Worm (Caenorhabditis elegans) whole organism, L1 larva: ENCODE results near the gene puf-8.

Experiments used
- C16A3.4 ChIP-seq: fragments of 150-350 bp; optimal IDR thresholded peaks from 2 replicates; lab custom pipeline; 2014; ENCODE audit warnings: missing biosample characterization, missing genetic modification characterization
- aha-1 ChIP-seq: fragments of 150-350 bp; optimal IDR thresholded peaks from 2 replicates; lab custom pipeline; 2014; ENCODE audit warnings: missing biosample characterization, missing genetic modification characterization
- blmp-1 ChIP-seq: fragments of 150-350 bp; optimal IDR thresholded peaks from 2 replicates; lab custom pipeline; 2014; ENCODE audit warnings: missing biosample characterization, missing genetic modification characterization
- ceh-63 ChIP-seq: fragments of 200-800 bp; sonication (Bioruptor generic); optimal IDR thresholded peaks from 2 replicates; lab custom pipeline; 2018; ENCODE audit warnings: mild to moderate bottlenecking, missing genetic modification characterization, missing compliant biosample characterization
- ceh-8 ChIP-seq: fragments of 200-800 bp; sonication (Bioruptor generic); optimal IDR thresholded peaks from 2 replicates; lab custom pipeline; 2018; ENCODE audit warnings: mild to moderate bottlenecking, missing genetic modification characterization, moderate library complexity, missing compliant biosample characterization
- ceh-88 ChIP-seq: fragments of 200-800 bp; sonication (Bioruptor generic); IDR thresholded peaks from 2 replicates; pipeline ENCODE4 v1.3.6; 2022; ENCODE audit warnings: missing genetic modification characterization, missing compliant biosample characterization
- ceh-90 ChIP-seq: sonication (generic microtip); optimal IDR thresholded peaks from 2 replicates; lab custom pipeline; 2016; ENCODE audit warnings: missing genetic modification characterization, missing compliant biosample characterization
- ces-1 ChIP-seq: fragments of 150-350 bp; optimal IDR thresholded peaks from 2 replicates; lab custom pipeline; 2014; ENCODE audit warnings: missing biosample characterization, missing genetic modification reagents, missing genetic modification characterization
- dpl-1 ChIP-seq, 3 experiments: fragments of 150-350 bp in 2 of 3; sonication (generic microtip) in 1 of 3; optimal IDR thresholded peaks; 2 replicates each; lab custom pipeline; 2014 to 2017; ENCODE audit warnings: missing biosample characterization in 3 of 3, missing genetic modification characterization in 3 of 3, missing genetic modification reagents in 3 of 3
- efl-3 ChIP-seq: fragments of 200-800 bp; sonication (Bioruptor generic); optimal IDR thresholded peaks from 2 replicates; lab custom pipeline; 2018; ENCODE audit warnings: mild to moderate bottlenecking, missing genetic modification characterization, missing compliant biosample characterization
- egl-27 ChIP-seq, 2 experiments: fragments of 150-350 bp in 1 of 2; sonication (generic microtip); optimal IDR thresholded peaks; 3 replicates each; lab custom pipeline; 2017 to 2018; ENCODE audit warnings: missing biosample characterization in 2 of 2, missing genetic modification characterization in 2 of 2, missing genetic modification reagents in 2 of 2
- elt-2 ChIP-seq: sonication (generic microtip); optimal IDR thresholded peaks from 2 replicates; lab custom pipeline; 2016; ENCODE audit warnings: missing genetic modification characterization, mild to moderate bottlenecking, inconsistent platforms, missing compliant biosample characterization, missing genetic modification reagents
- elt-3 ChIP-seq, 6 experiments: fragments of 150-350 bp in 1 of 6; sonication (generic microtip); optimal IDR thresholded peaks; 2 replicates each; lab custom pipeline; 2017 to 2018; ENCODE audit warnings: missing biosample characterization in 6 of 6, missing genetic modification characterization in 6 of 6, inconsistent platforms in 1 of 6
- ets-5 ChIP-seq: fragments of 200-800 bp; sonication (Bioruptor generic); IDR thresholded peaks from 2 replicates; pipeline ENCODE4 v1.3.6; 2022; ENCODE audit warnings: missing genetic modification characterization, missing compliant biosample characterization
- fkh-10 ChIP-seq: sonication (generic microtip); optimal IDR thresholded peaks from 2 replicates; lab custom pipeline; 2017; ENCODE audit warnings: missing biosample characterization, missing genetic modification reagents, missing genetic modification characterization
- hpl-2 ChIP-seq: fragments of 150-350 bp; optimal IDR thresholded peaks from 2 replicates; lab custom pipeline; 2014; ENCODE audit warnings: missing biosample characterization, missing genetic modification reagents, missing genetic modification characterization
- irx-1 ChIP-seq: sonication (generic microtip); optimal IDR thresholded peaks from 2 replicates; lab custom pipeline; 2016; ENCODE audit warnings: missing genetic modification characterization, missing compliant biosample characterization
- lin-13 ChIP-seq: fragments of 150-350 bp; optimal IDR thresholded peaks from 2 replicates; lab custom pipeline; 2014; ENCODE audit warnings: missing biosample characterization, missing genetic modification reagents, missing genetic modification characterization
- lin-14 ChIP-seq: fragments of 200-800 bp; sonication (Bioruptor generic); optimal IDR thresholded peaks from 2 replicates; lab custom pipeline; 2018; ENCODE audit warnings: mild to moderate bottlenecking, missing genetic modification characterization, moderate library complexity, missing compliant biosample characterization
- lin-15B ChIP-seq: fragments of 150-350 bp; sonication (generic microtip); optimal IDR thresholded peaks from 3 replicates; lab custom pipeline; 2014; ENCODE audit warnings: missing biosample characterization, missing genetic modification characterization
- lin-35 ChIP-seq, 2 experiments: fragments of 150-350 bp; optimal IDR thresholded peaks; 2 replicates each; lab custom pipeline; 2014; ENCODE audit warnings: missing biosample characterization in 2 of 2, missing genetic modification characterization in 2 of 2, missing genetic modification reagents in 2 of 2
- lir-3 ChIP-seq: sonication (generic microtip); optimal IDR thresholded peaks from 2 replicates; lab custom pipeline; 2016; ENCODE audit warnings: mild to moderate bottlenecking, missing genetic modification characterization, moderate library complexity, missing compliant biosample characterization; ENCODE audit not compliant: poor library complexity
- mab-9 ChIP-seq: fragments of 200-800 bp; sonication (Bioruptor generic); IDR thresholded peaks from 2 replicates; pipeline ENCODE4 v1.3.6; 2022; ENCODE audit warnings: missing genetic modification reagents, missing genetic modification characterization, missing compliant biosample characterization
- mdl-1 ChIP-seq, 2 experiments: fragments of 150-350 bp; optimal IDR thresholded peaks; 2 replicates each; lab custom pipeline; 2014 to 2017; ENCODE audit warnings: missing biosample characterization in 2 of 2, missing genetic modification characterization in 2 of 2, inconsistent platforms in 1 of 2
- nhr-11 ChIP-seq: fragments of 150-350 bp; optimal IDR thresholded peaks from 2 replicates; lab custom pipeline; 2014; ENCODE audit warnings: missing biosample characterization, missing genetic modification characterization
- nhr-12 ChIP-seq: sonication (generic microtip); optimal IDR thresholded peaks from 2 replicates; lab custom pipeline; 2017; ENCODE audit warnings: missing biosample characterization, missing genetic modification characterization
- nhr-19 ChIP-seq: fragments of 200-800 bp; sonication (Bioruptor generic); conservative IDR thresholded peaks from 2 replicates; pipeline ENCODE4 v1.3.6; 2022; ENCODE audit warnings: missing genetic modification characterization, missing compliant biosample characterization
- nhr-20 ChIP-seq: sonication (generic microtip); optimal IDR thresholded peaks from 2 replicates; lab custom pipeline; 2016; ENCODE audit warnings: mild to moderate bottlenecking, missing genetic modification characterization, missing compliant biosample characterization
- nhr-237 ChIP-seq: fragments of 150-350 bp; optimal IDR thresholded peaks from 2 replicates; lab custom pipeline; 2014; ENCODE audit warnings: missing biosample characterization, missing genetic modification characterization
- nhr-28 ChIP-seq: fragments of 150-350 bp; optimal IDR thresholded peaks from 2 replicates; lab custom pipeline; 2014; ENCODE audit warnings: missing biosample characterization, missing genetic modification characterization
- nhr-47 ChIP-seq: sonication (generic microtip); optimal IDR thresholded peaks from 2 replicates; lab custom pipeline; 2016; ENCODE audit warnings: mild to moderate bottlenecking, missing genetic modification characterization, moderate library complexity, missing compliant biosample characterization
- nhr-76 ChIP-seq: sonication (generic microtip); optimal IDR thresholded peaks from 2 replicates; lab custom pipeline; 2017; ENCODE audit warnings: missing biosample characterization, missing genetic modification characterization
- nhr-84 ChIP-seq: sonication (generic microtip); optimal IDR thresholded peaks from 2 replicates; lab custom pipeline; 2017; ENCODE audit warnings: missing biosample characterization, missing genetic modification characterization
- nhr-85 ChIP-seq: sonication (generic microtip); peaks from one replicate; lab custom pipeline; 2016; ENCODE audit warnings: missing genetic modification characterization, inconsistent platforms, missing compliant biosample characterization
- nhr-90 ChIP-seq: sonication (generic microtip); optimal IDR thresholded peaks from 2 replicates; lab custom pipeline; 2016; ENCODE audit warnings: mild to moderate bottlenecking, missing genetic modification characterization, missing compliant biosample characterization; ENCODE audit not compliant: poor library complexity
- pag-3 ChIP-seq: sonication (generic microtip); optimal IDR thresholded peaks from 2 replicates; lab custom pipeline; 2017; ENCODE audit warnings: missing genetic modification characterization, mild to moderate bottlenecking, missing compliant biosample characterization, antibody characterized with exemption, borderline replicate concordance; ENCODE audit not compliant: insufficient read depth
- pqm-1 ChIP-seq: sonication (generic microtip); optimal IDR thresholded peaks from 3 replicates; lab custom pipeline; 2017; ENCODE audit warnings: missing biosample characterization, missing genetic modification characterization
- rnt-1 ChIP-seq: sonication (generic microtip); optimal IDR thresholded peaks from 2 replicates; lab custom pipeline; 2016; ENCODE audit warnings: mild to moderate bottlenecking, missing genetic modification characterization, moderate library complexity, missing compliant biosample characterization
- snpc-4 ChIP-seq: fragments of 150-350 bp; optimal IDR thresholded peaks from 2 replicates; lab custom pipeline; 2014; ENCODE audit warnings: missing biosample characterization, missing genetic modification characterization
- sup-37 ChIP-seq: fragments of 200-800 bp; sonication (Bioruptor generic); optimal IDR thresholded peaks from 2 replicates; lab custom pipeline; 2018; ENCODE audit warnings: mild to moderate bottlenecking, missing genetic modification characterization, missing compliant biosample characterization
- tlp-1 ChIP-seq: fragments of 150-350 bp; optimal IDR thresholded peaks from 2 replicates; lab custom pipeline; 2014; ENCODE audit warnings: missing biosample characterization, missing genetic modification characterization
- unc-130 ChIP-seq: fragments of 150-350 bp; optimal IDR thresholded peaks from 2 replicates; lab custom pipeline; 2017; ENCODE audit warnings: missing biosample characterization, missing genetic modification characterization, inconsistent platforms
- unc-62 ChIP-seq: fragments of 150-350 bp; optimal IDR thresholded peaks from 2 replicates; lab custom pipeline; 2014; ENCODE audit warnings: missing biosample characterization, missing genetic modification reagents, missing genetic modification characterization
- unc-86 ChIP-seq: sonication (generic microtip); optimal IDR thresholded peaks from 2 replicates; lab custom pipeline; 2016; ENCODE audit warnings: missing genetic modification characterization, missing compliant biosample characterization
- unc-98 ChIP-seq: fragments of 200-800 bp; sonication (Bioruptor generic); IDR thresholded peaks from 2 replicates; pipeline ENCODE4 v1.3.6; 2022; ENCODE audit warnings: missing genetic modification characterization, missing compliant biosample characterization
- vab-15 ChIP-seq: sonication (generic microtip); optimal IDR thresholded peaks from 2 replicates; lab custom pipeline; 2017; ENCODE audit warnings: missing genotype, mild to moderate bottlenecking, missing genetic modification characterization, missing compliant biosample characterization
- xbp-1 ChIP-seq: sonication (generic microtip); optimal IDR thresholded peaks from 2 replicates; lab custom pipeline; 2016; ENCODE audit warnings: missing genetic modification characterization, missing compliant biosample characterization
- zip-4 ChIP-seq: fragments of 200-800 bp; sonication (Bioruptor generic); optimal IDR thresholded peaks from 2 replicates; lab custom pipeline; 2018; ENCODE audit warnings: mild to moderate bottlenecking, missing genetic modification characterization, moderate library complexity, missing compliant biosample characterization
- ztf-4 ChIP-seq: fragments of 150-350 bp; optimal IDR thresholded peaks from 2 replicates; lab custom pipeline; 2014; ENCODE audit warnings: missing biosample characterization, missing genetic modification characterization

puf-8 gene

ce11 chrII:7338995-7339394 is 40.9 kb upstream of the puf-8 start, which contains the start of gene nhr-21 (continued):
- peak; percentile 44 for TF ChIP-seq irx-1 (tag; lab: Kevin White, UChicago)
- peak; percentile 74 for TF ChIP-seq nhr-19 (GFP tag; lab: Robert Waterston, UW)
- no peak for TF ChIP-seq zip-4 (GFP tag; lab: Kevin White, UChicago)
- no peak for TF ChIP-seq pag-3 (tag; lab: Kevin White, UChicago)
- no peak for TF ChIP-seq ceh-88 (GFP tag; lab: Robert Waterston, UW)
- no peak for TF ChIP-seq unc-86 (tag; lab: Kevin White, UChicago)
- TF ChIP-seq ces-1 (GFP tag; lab: Kevin White, UChicago): no peak
- no peak for TF ChIP-seq lin-13 (GFP tag; lab: Kevin White, UChicago)
- TF ChIP-seq ztf-4: peak; percentile 21
- TF ChIP-seq blmp-1 (tag; lab: Kevin White, UChicago): peak; percentile 89

ce11 chrII:7337469-7337893 is 39.4 kb upstream of the puf-8 start:
- no peak for TF ChIP-seq unc-98 (GFP tag; lab: Robert Waterston, UW)
- TF ChIP-seq ceh-90 (tag; lab: Kevin White, UChicago): no peak
- TF ChIP-seq xbp-1 (tag; lab: Kevin White, UChicago): peak; percentile 74
- peak; percentile 21 for TF ChIP-seq ceh-8 (GFP tag; lab: Kevin White, UChicago)
- TF ChIP-seq snpc-4: no peak
- peak; percentile 68 for TF ChIP-seq ztf-4
- TF ChIP-seq nhr-85 (tag; lab: Kevin White, UChicago): peak; percentile 99
- TF ChIP-seq nhr-84 (tag; lab: Kevin White, UChicago): no peak
- TF ChIP-seq lin-13 (GFP tag; lab: Kevin White, UChicago): peak; percentile 48
- TF ChIP-seq unc-62 (GFP tag; lab: Kevin White, UChicago): no peak
- no peak for TF ChIP-seq ets-5 (GFP tag; lab: Robert Waterston, UW)
- peak; percentile 45 for TF ChIP-seq nhr-237 (tag; lab: Kevin White, UChicago)
- TF ChIP-seq nhr-20 (tag; lab: Kevin White, UChicago): peak; percentile 95
- no peak for TF ChIP-seq unc-86 (tag; lab: Kevin White, UChicago)
- TF ChIP-seq sup-37 (GFP tag; lab: Kevin White, UChicago): no peak
- TF ChIP-seq elt-3 (tag; optimal IDR thresholded peaks at IDR 0.05; lab: Kevin White, UChicago): peak in 5 of 6 experiments; percentile 15 to 95 (median 48)
- TF ChIP-seq ceh-63 (GFP tag; lab: Kevin White, UChicago): no peak
- TF ChIP-seq tlp-1 (tag; lab: Kevin White, UChicago): no peak
- no peak for TF ChIP-seq pqm-1 (tag; lab: Kevin White, UChicago)
- no peak for TF ChIP-seq ces-1 (GFP tag; lab: Kevin White, UChicago)
- TF ChIP-seq fkh-10 (GFP tag; lab: Kevin White, UChicago): no peak
- peak; percentile 95 for TF ChIP-seq lin-14 (GFP tag; lab: Kevin White, UChicago)
- peak; percentile 84 for TF ChIP-seq unc-130 (tag; lab: Kevin White, UChicago)
- no peak for TF ChIP-seq nhr-76 (tag; lab: Kevin White, UChicago)
- TF ChIP-seq lin-15B (tag; lab: Kevin White, UChicago): no peak
- 0 out of 2 replicates have a peak, but pooled peaks have one; percentile 55 for TF ChIP-seq mab-9 (GFP tag; lab: Robert Waterston, UW)
- TF ChIP-seq C16A3.4 (tag; lab: Kevin White, UChicago): peak; percentile 57
- peak; percentile 89 for TF ChIP-seq elt-2 (tag; lab: Kevin White, UChicago)
- peak; percentile 82 for TF ChIP-seq nhr-47 (tag; lab: Kevin White, UChicago)
- TF ChIP-seq dpl-1 (GFP tag; optimal IDR thresholded peaks at IDR 0.05; lab: Kevin White, UChicago): peak in 2 of 3 experiments; percentile 10 to 31
- peak; percentile 30 for TF ChIP-seq rnt-1
- TF ChIP-seq ceh-88 (GFP tag; lab: Robert Waterston, UW): no peak
- no peak for TF ChIP-seq nhr-11 (tag; lab: Kevin White, UChicago)
- TF ChIP-seq lin-35 (GFP tag; optimal IDR thresholded peaks at IDR 0.05; lab: Kevin White, UChicago): peak; percentile 31 to 80
- no peak for TF ChIP-seq hpl-2 (GFP tag; lab: Kevin White, UChicago)
- TF ChIP-seq egl-27 (tag; optimal IDR thresholded peaks at IDR 0.05; lab: Kevin White, UChicago): peak; percentile 53 to 59
- TF ChIP-seq nhr-28 (tag; lab: Kevin White, UChicago): no peak
- peak; percentile 59 for TF ChIP-seq irx-1 (tag; lab: Kevin White, UChicago)
- TF ChIP-seq aha-1 (tag; lab: Kevin White, UChicago): no peak
- no peak for TF ChIP-seq pag-3 (tag; lab: Kevin White, UChicago)
- peak in 1 of 2 experiments; percentile 94 for TF ChIP-seq mdl-1 (tag; optimal IDR thresholded peaks at IDR 0.05; lab: Kevin White, UChicago)
- peak; percentile 24 for TF ChIP-seq lir-3 (tag; lab: Kevin White, UChicago)
- no peak for TF ChIP-seq nhr-12 (tag; lab: Kevin White, UChicago)
- TF ChIP-seq vab-15: no peak
- TF ChIP-seq nhr-90 (tag; lab: Kevin White, UChicago): peak; percentile 89
- TF ChIP-seq efl-3 (GFP tag; lab: Kevin White, UChicago): no peak
